Fruit fly (Drosophila melanogaster) whole organism, prepupa: ENCODE results near the gene Polr3I.

Experiments used
- Blimp-1 ChIP-seq: fragments of 200-800 bp; sonication (Bioruptor generic); optimal IDR thresholded peaks from 3 replicates; lab custom pipeline; 2017; ENCODE audit warnings: missing biosample characterization, missing genetic modification characterization, mild to moderate bottlenecking, moderate library complexity, missing genetic modification reagents
- CG10631 ChIP-seq: fragments of 200-800 bp; sonication (Bioruptor generic); optimal IDR thresholded peaks from 2 replicates; lab custom pipeline; 2016; ENCODE audit warnings: missing biosample characterization, missing genetic modification characterization
- CG10669 ChIP-seq: fragments of 200-800 bp; sonication (Bioruptor generic); optimal IDR thresholded peaks from 3 replicates; lab custom pipeline; 2018; ENCODE audit warnings: missing biosample characterization, mild to moderate bottlenecking, missing genetic modification characterization, moderate library complexity
- CG11294 ChIP-seq: fragments of 200-800 bp; sonication (Bioruptor generic); IDR thresholded peaks from 2 replicates; pipeline ENCODE4 v1.3.6; 2022; ENCODE audit warnings: missing biosample characterization, missing genetic modification characterization
- CG11762 ChIP-seq: fragments of 200-800 bp; sonication (Bioruptor generic); optimal IDR thresholded peaks from 3 replicates; lab custom pipeline; 2016; ENCODE audit warnings: missing biosample characterization, missing genetic modification characterization; ENCODE audit not compliant: insufficient read depth
- CG15336 ChIP-seq: fragments of 200-800 bp; sonication (Bioruptor generic); IDR thresholded peaks from 2 replicates; pipeline ENCODE4 v1.3.6; 2022; ENCODE audit warnings: missing biosample characterization, missing genetic modification characterization
- CG1621 ChIP-seq: fragments of 200-800 bp; sonication (Bioruptor generic); optimal IDR thresholded peaks from 3 replicates; lab custom pipeline; 2018; ENCODE audit warnings: missing biosample characterization, mild to moderate bottlenecking, missing genetic modification characterization
- CG16779 ChIP-seq: fragments of 200-800 bp; sonication (Bioruptor generic); optimal IDR thresholded peaks from 3 replicates; lab custom pipeline; 2017; ENCODE audit warnings: missing biosample characterization, mild to moderate bottlenecking, missing genetic modification characterization
- CG31627 ChIP-seq: fragments of 200-800 bp; sonication (Bioruptor generic); optimal IDR thresholded peaks from 3 replicates; lab custom pipeline; 2016; ENCODE audit warnings: missing biosample characterization, missing genetic modification characterization
- CG4318 ChIP-seq: fragments of 200-800 bp; sonication (Bioruptor generic); optimal IDR thresholded peaks from 3 replicates; lab custom pipeline; 2017; ENCODE audit warnings: missing biosample characterization, mild to moderate bottlenecking, missing genetic modification characterization
- CG6163 ChIP-seq: fragments of 200-800 bp; sonication (Bioruptor generic); IDR thresholded peaks from 3 replicates; pipeline ENCODE4 v1.3.6; 2022; ENCODE audit warnings: missing biosample characterization, missing genetic modification characterization
- CG6792 ChIP-seq: fragments of 200-800 bp; sonication (Bioruptor generic); optimal IDR thresholded peaks from 3 replicates; lab custom pipeline; 2016; ENCODE audit warnings: missing biosample characterization, missing genetic modification characterization
- CG6808 ChIP-seq: fragments of 200-800 bp; sonication (Bioruptor generic); optimal IDR thresholded peaks from 3 replicates; lab custom pipeline; 2017; ENCODE audit warnings: missing biosample characterization, missing genetic modification characterization, mild to moderate bottlenecking, moderate library complexity, missing genetic modification reagents
- CG6854 ChIP-seq: fragments of 200-800 bp; sonication (Bioruptor generic); optimal IDR thresholded peaks from 2 replicates; lab custom pipeline; 2017; ENCODE audit warnings: missing biosample characterization, mild to moderate bottlenecking, missing genetic modification characterization
- CG7368 ChIP-seq: fragments of 200-800 bp; sonication (Bioruptor generic); optimal IDR thresholded peaks from 3 replicates; lab custom pipeline; 2016; ENCODE audit warnings: missing biosample characterization, missing genetic modification characterization
- Eip78C ChIP-seq: fragments of 200-800 bp; sonication (Bioruptor generic); peaks from one replicate; lab custom pipeline; 2016; ENCODE audit warnings: missing biosample characterization, missing genetic modification characterization
- Eip93F ChIP-seq: fragments of 200-800 bp; sonication (Bioruptor generic); optimal IDR thresholded peaks from 2 replicates; lab custom pipeline; 2016; ENCODE audit warnings: missing biosample characterization, mild to moderate bottlenecking, missing genetic modification characterization
- Ets96B ChIP-seq: fragments of 200-800 bp; optimal IDR thresholded peaks from 2 replicates; lab custom pipeline; 2019; ENCODE audit warnings: missing biosample characterization, mild to moderate bottlenecking, missing genetic modification characterization, moderate library complexity
- Sox102F ChIP-seq: fragments of 200-800 bp; sonication (Bioruptor generic); optimal IDR thresholded peaks from 2 replicates; lab custom pipeline; 2016; ENCODE audit warnings: missing biosample characterization, mild to moderate bottlenecking, missing genetic modification characterization
- Sox14 ChIP-seq: fragments of 200-800 bp; sonication (Bioruptor generic); optimal IDR thresholded peaks from 3 replicates; lab custom pipeline; 2016; ENCODE audit warnings: missing biosample characterization, missing genetic modification characterization
- dac ChIP-seq: fragments of 200-800 bp; sonication (Bioruptor generic); optimal IDR thresholded peaks from 2 replicates; lab custom pipeline; 2017; ENCODE audit warnings: missing biosample characterization, mild to moderate bottlenecking, missing genetic modification characterization
- dsx ChIP-seq: fragments of 200-800 bp; optimal IDR thresholded peaks from 3 replicates; lab custom pipeline; 2019; ENCODE audit warnings: missing biosample characterization, mild to moderate bottlenecking, missing genetic modification characterization, moderate library complexity; ENCODE audit not compliant: poor library complexity, severe bottlenecking
- eg ChIP-seq: fragments of 200-800 bp; sonication (Bioruptor generic); IDR thresholded peaks from 3 replicates; pipeline ENCODE4 v1.3.6; 2022; ENCODE audit warnings: missing biosample characterization, missing genetic modification characterization
- esn ChIP-seq: fragments of 200-800 bp; sonication (Bioruptor generic); optimal IDR thresholded peaks from 2 replicates; lab custom pipeline; 2016; ENCODE audit warnings: missing biosample characterization, mild to moderate bottlenecking, missing genetic modification characterization, moderate library complexity
- fkh ChIP-seq: fragments of 200-800 bp; sonication (Bioruptor generic); optimal IDR thresholded peaks from 3 replicates; lab custom pipeline; 2017; ENCODE audit warnings: missing biosample characterization, mild to moderate bottlenecking, missing genetic modification characterization, moderate library complexity
- net ChIP-seq: fragments of 200-800 bp; sonication (Bioruptor generic); optimal IDR thresholded peaks from 3 replicates; lab custom pipeline; 2016; ENCODE audit warnings: missing biosample characterization, missing genetic modification characterization
- spab ChIP-seq: fragments of 200-800 bp; sonication (Bioruptor generic); optimal IDR thresholded peaks from 2 replicates; lab custom pipeline; 2017; ENCODE audit warnings: missing biosample characterization, mild to moderate bottlenecking, missing genetic modification characterization, missing genetic modification reagents
- ss ChIP-seq, 2 experiments: fragments of 200-800 bp; sonication (Bioruptor generic); optimal IDR thresholded peaks; 2 replicates in 1 of 2; 3 replicates in 1 of 2; lab custom pipeline; 2017 to 2018; ENCODE audit warnings: mild to moderate bottlenecking in 2 of 2, missing biosample characterization in 2 of 2, missing genetic modification characterization in 2 of 2, moderate library complexity in 1 of 2
- svp ChIP-seq: fragments of 200-800 bp; sonication (Bioruptor generic); peaks from one replicate; lab custom pipeline; 2016; ENCODE audit warnings: missing biosample characterization, missing genetic modification characterization
- vri ChIP-seq: fragments of 200-800 bp; sonication (Bioruptor generic); optimal IDR thresholded peaks from 3 replicates; lab custom pipeline; 2016; ENCODE audit warnings: missing biosample characterization, mild to moderate bottlenecking, missing genetic modification characterization

Polr3I gene

DNA sequence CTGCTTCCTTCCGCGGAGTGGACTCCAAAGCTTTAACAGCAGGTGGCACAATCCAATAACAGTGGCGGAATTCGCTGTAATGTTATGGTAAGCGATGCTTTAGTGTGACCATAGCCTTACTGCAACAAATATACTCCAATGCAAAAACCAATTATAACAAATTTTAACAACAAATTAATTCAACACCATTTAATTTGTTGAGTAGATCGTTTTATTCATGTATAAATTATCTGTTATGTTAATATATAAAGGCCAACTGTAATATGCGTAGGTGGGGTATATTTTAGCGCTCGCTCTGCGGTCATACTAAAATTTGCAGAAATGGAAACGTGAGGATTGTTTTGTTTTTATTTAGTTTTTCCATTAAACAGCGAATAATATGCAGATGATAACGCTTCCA, at the start of gene Polr3I, which contains the start of gene Nprl2:
TSS of gene Polr3I (plus strand) at position 302 of the 400 bp plus-strand sequence.
TSS of gene Nprl2 (minus strand) at position 86 of the 400 bp plus-strand sequence.
- TF ChIP-seq Eip78C (GFP tag; lab: Kevin White, UChicago), result peak; percentile 12
- TF ChIP-seq CG6792 (GFP tag; lab: Kevin White, UChicago), result no peak

DNA sequence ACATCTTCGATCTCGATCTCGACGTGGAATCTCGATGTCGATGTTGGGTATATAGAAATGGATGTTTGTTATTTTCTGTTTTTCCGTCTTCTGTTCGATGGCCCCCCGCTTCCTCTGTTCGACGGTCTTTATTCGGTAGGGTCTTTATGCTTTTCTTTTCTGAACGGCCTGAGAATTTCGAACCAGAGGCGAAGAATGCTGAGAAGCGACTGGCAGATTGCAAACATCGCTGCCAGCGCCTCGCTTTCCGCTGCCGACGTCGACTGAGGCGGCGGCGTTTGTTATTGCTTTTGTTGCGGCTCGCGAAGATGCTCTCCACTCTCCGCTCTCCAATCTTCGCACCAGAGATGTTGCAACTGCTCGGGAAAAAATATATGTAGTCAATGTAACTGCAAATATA, 49.1 kb upstream of the Polr3I start, which contains the start of the genes CG13004 and CG46306:
TSS of gene CG13004 (minus strand) at position 217 of the 400 bp plus-strand sequence.
TSS of gene CG46306 (minus strand) at position 217 of the 400 bp plus-strand sequence.
- TF ChIP-seq net (GFP tag; lab: Kevin White, UChicago), result peak; percentile 12
- peak; percentile 40; the same call in 1 of the 2 replicates for TF ChIP-seq CG15336 (GFP tag; lab: Robert Waterston, UW)
- peak in 1 of 2 experiments; percentile 19 for TF ChIP-seq ss (GFP tag; optimal IDR thresholded peaks at IDR 0.05; lab: Kevin White, UChicago)
- peak; percentile 35 for TF ChIP-seq svp (GFP tag; lab: Kevin White, UChicago)
- peak; percentile 32 for TF ChIP-seq dsx (GFP tag; lab: Kevin White, UChicago)
- peak; percentile 53; the same call in 2 of the 3 replicates for TF ChIP-seq eg
- peak; percentile 7 for TF ChIP-seq esn
- TF ChIP-seq Ets96B (tag; lab: Kevin White, UChicago), result no peak
- peak; percentile 59 for TF ChIP-seq CG6163 (GFP tag; lab: Robert Waterston, UW)
- TF ChIP-seq spab (GFP tag; lab: Kevin White, UChicago), result no peak

dm6 chrX:16836091-16836799, 48.1 kb upstream of the Polr3I start:
- no peak for TF ChIP-seq Sox14 (GFP tag; lab: Kevin White, UChicago)
- TF ChIP-seq CG31627 (GFP tag; lab: Kevin White, UChicago), result no peak
- no peak for TF ChIP-seq CG10631
- peak; percentile 58 for TF ChIP-seq dsx (GFP tag; lab: Kevin White, UChicago)
- peak; percentile 82 for TF ChIP-seq svp (GFP tag; lab: Kevin White, UChicago)
- peak; percentile 1 for TF ChIP-seq fkh (GFP tag; lab: Kevin White, UChicago)
- no peak for TF ChIP-seq CG16779 (tag; lab: Kevin White, UChicago)
- TF ChIP-seq Blimp-1 (GFP tag; lab: Kevin White, UChicago), result no peak
- TF ChIP-seq CG6163 (GFP tag; lab: Robert Waterston, UW), result 0 out of 3 replicates have a peak, but pooled peaks have one; percentile 30
- TF ChIP-seq CG6854 (GFP tag; lab: Kevin White, UChicago), result no peak
- TF ChIP-seq ss (GFP tag; optimal IDR thresholded peaks at IDR 0.05; lab: Kevin White, UChicago), result peak in 1 of 2 experiments; percentile 23
- TF ChIP-seq CG6808 (GFP tag; lab: Kevin White, UChicago), result no peak
- TF ChIP-seq CG4318 (GFP tag; lab: Kevin White, UChicago), result no peak
- TF ChIP-seq eg, result 0 out of 3 replicates have a peak, but pooled peaks have one; percentile 19
- no peak for TF ChIP-seq esn
- TF ChIP-seq, all 60 proteins: peak for 6

DNA sequence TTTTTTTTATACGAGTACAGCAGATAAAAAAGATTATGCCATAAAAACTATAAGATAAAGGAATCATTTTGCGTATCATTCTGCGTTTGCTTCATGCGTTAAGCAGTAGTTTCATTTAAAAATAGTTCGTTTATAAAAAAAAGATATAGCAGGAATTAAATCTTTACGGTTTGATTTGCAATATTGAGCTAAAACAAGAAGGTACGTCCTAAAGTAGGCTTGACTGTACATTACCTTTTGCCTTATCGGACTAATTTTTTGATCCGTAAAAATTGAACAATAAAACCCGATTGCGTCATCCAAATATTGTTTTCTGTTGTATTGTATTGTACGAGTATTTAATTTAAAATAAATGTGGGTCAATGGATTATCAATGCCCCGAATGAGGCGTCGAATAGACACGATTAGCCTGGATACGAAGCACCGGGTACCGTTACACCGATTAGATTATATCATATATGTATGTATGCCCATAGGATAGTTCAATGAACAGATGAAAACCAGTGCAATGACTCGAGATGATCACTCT, 47.5 kb upstream of the Polr3I start:
- TF ChIP-seq CG10669 (GFP tag; lab: Kevin White, UChicago), result no peak
- no peak for TF ChIP-seq CG11294 (GFP tag; lab: Robert Waterston, UW)
- no peak for TF ChIP-seq CG11762 (GFP tag; lab: Kevin White, UChicago)
- TF ChIP-seq svp (GFP tag; lab: Kevin White, UChicago), result peak; percentile 69
- no peak for TF ChIP-seq CG7368 (GFP tag; lab: Kevin White, UChicago)
- TF ChIP-seq vri (GFP tag; lab: Kevin White, UChicago), result peak; percentile 48
- TF ChIP-seq CG6854 (GFP tag; lab: Kevin White, UChicago), result no peak
- no peak for TF ChIP-seq spab (GFP tag; lab: Kevin White, UChicago)
- TF ChIP-seq Sox102F, result no peak
- peak; percentile 28 for TF ChIP-seq Eip78C (GFP tag; lab: Kevin White, UChicago)

dm6 chrX:16837588-16838178, 46.7 kb upstream of the Polr3I start:
- TF ChIP-seq vri (GFP tag; lab: Kevin White, UChicago) (no peak), CG1621 (tag; lab: Kevin White, UChicago) (no peak), Eip93F (GFP tag; lab: Kevin White, UChicago) (peak; percentile 11), CG7368 (GFP tag; lab: Kevin White, UChicago) (no peak), dac (GFP tag; lab: Kevin White, UChicago) (no peak), fkh (GFP tag; lab: Kevin White, UChicago) (peak; percentile 31)
